Fruit fly (Drosophila melanogaster) whole organism, embryonic: ENCODE measurements around the gene SK.

Experiments
- Adf1 ChIP-seq: fragments of 200-800 bp; sonication (Bioruptor generic); IDR thresholded peaks from 2 replicates; pipeline ENCODE4 v1.3.6; 2022; ENCODE audit warnings: missing biosample characterization, missing genetic modification characterization
- Aef1 ChIP-seq: fragments of 200-800 bp; sonication (Bioruptor generic); IDR thresholded peaks from 3 replicates; pipeline ENCODE4 v1.3.6; 2022; ENCODE audit warnings: missing biosample characterization, missing genetic modification characterization
- Antp ChIP-seq: fragments of 200-800 bp; sonication (Bioruptor generic); optimal IDR thresholded peaks from 3 replicates; lab custom pipeline; 2016; ENCODE audit warnings: missing biosample characterization, missing genetic modification characterization
- CG10565 ChIP-seq: fragments of 200-800 bp; sonication (Bioruptor generic); optimal IDR thresholded peaks from 3 replicates; lab custom pipeline; 2016; ENCODE audit warnings: missing biosample characterization, mild to moderate bottlenecking, missing genetic modification characterization
- CG11247 ChIP-seq: fragments of 200-800 bp; sonication (Bioruptor generic); IDR thresholded peaks from 2 replicates; pipeline ENCODE4 v1.3.6; 2022; ENCODE audit warnings: missing biosample characterization, missing genetic modification characterization
- CG12942 ChIP-seq: fragments of 200-800 bp; sonication (Bioruptor generic); optimal IDR thresholded peaks from 3 replicates; lab custom pipeline; 2016; ENCODE audit warnings: missing biosample characterization, missing genetic modification characterization
- CG13287 ChIP-seq: fragments of 200-800 bp; sonication (Bioruptor generic); IDR thresholded peaks from 2 replicates; pipeline ENCODE4 v1.3.6; 2022; ENCODE audit warnings: missing biosample characterization, missing genetic modification characterization; ENCODE audit not compliant: partially characterized antibody
- CG14014 ChIP-seq: fragments of 200-800 bp; sonication (Bioruptor generic); IDR thresholded peaks from 2 replicates; pipeline ENCODE4 v1.3.6; 2022; ENCODE audit warnings: missing biosample characterization, missing genetic modification characterization
- CG15073 ChIP-seq: fragments of 200-800 bp; sonication (Bioruptor generic); optimal IDR thresholded peaks from 2 replicates; lab custom pipeline; 2016; ENCODE audit warnings: missing biosample characterization, missing genetic modification characterization
- CG16813 ChIP-seq: fragments of 200-800 bp; sonication (Bioruptor generic); IDR thresholded peaks from 3 replicates; pipeline ENCODE4 v1.3.6; 2022; ENCODE audit warnings: missing biosample characterization, missing genetic modification characterization; ENCODE audit not compliant: partially characterized antibody
- CG17361 ChIP-seq: fragments of 200-800 bp; sonication (Bioruptor generic); IDR thresholded peaks from 3 replicates; pipeline ENCODE4 v1.3.6; 2022; ENCODE audit warnings: missing biosample characterization, missing genetic modification characterization
- CG1792 ChIP-seq: fragments of 200-800 bp; sonication (Bioruptor generic); optimal IDR thresholded peaks from 2 replicates; lab custom pipeline; 2016; ENCODE audit warnings: missing biosample characterization, missing genetic modification characterization
- CG34422 ChIP-seq: fragments of 200-800 bp; sonication (Bioruptor generic); IDR thresholded peaks from 3 replicates; pipeline ENCODE4 v1.3.6; 2022; ENCODE audit warnings: missing biosample characterization, missing genetic modification characterization
- CG4360 ChIP-seq: fragments of 200-800 bp; sonication (Bioruptor generic); IDR thresholded peaks from 2 replicates; pipeline ENCODE4 v1.3.6; 2022; ENCODE audit warnings: missing biosample characterization, missing genetic modification characterization
- CG6175 ChIP-seq: fragments of 200-800 bp; sonication (Bioruptor generic); IDR thresholded peaks from 3 replicates; pipeline ENCODE4 v1.3.6; 2022; ENCODE audit warnings: missing biosample characterization, missing genetic modification characterization
- CG9215 ChIP-seq: fragments of 200-800 bp; sonication (Bioruptor generic); IDR thresholded peaks from 2 replicates; pipeline ENCODE4 v1.3.6; 2022; ENCODE audit warnings: missing biosample characterization, missing genetic modification characterization
- CG9797 ChIP-seq: fragments of 200-800 bp; sonication (Bioruptor generic); optimal IDR thresholded peaks from 3 replicates; lab custom pipeline; 2018; ENCODE audit warnings: missing biosample characterization, mild to moderate bottlenecking, missing genetic modification characterization
- D19A ChIP-seq: fragments of 200-800 bp; optimal IDR thresholded peaks from 3 replicates; lab custom pipeline; 2019; ENCODE audit warnings: missing biosample characterization, mild to moderate bottlenecking, missing genetic modification characterization, moderate library complexity
- Dp ChIP-seq: fragments of 200-800 bp; sonication (Bioruptor generic); optimal IDR thresholded peaks from 2 replicates; lab custom pipeline; 2018; ENCODE audit warnings: missing biosample characterization, mild to moderate bottlenecking, missing genetic modification characterization, moderate library complexity
- Hmr ChIP-seq: fragments of 200-800 bp; sonication (Bioruptor generic); optimal IDR thresholded peaks from 3 replicates; lab custom pipeline; 2017; ENCODE audit warnings: mild to moderate bottlenecking, missing biosample characterization, missing genetic modification reagents, missing genetic modification characterization
- Hr39 ChIP-seq: fragments of >200 bp; optimal IDR thresholded peaks from 2 replicates; lab custom pipeline; 2017
- MESR4 ChIP-seq: fragments of 200-800 bp; sonication (Bioruptor generic); optimal IDR thresholded peaks from 2 replicates; lab custom pipeline; 2018; ENCODE audit warnings: missing biosample characterization, mild to moderate bottlenecking, missing genetic modification characterization, moderate library complexity
- Med ChIP-seq: fragments of 200-800 bp; sonication (Bioruptor generic); peaks from one replicate; lab custom pipeline; 2016; ENCODE audit warnings: missing biosample characterization, missing genetic modification characterization, mild to moderate bottlenecking, inconsistent platforms, moderate library complexity
- NfI ChIP-seq: fragments of 200-800 bp; sonication (Bioruptor generic); optimal IDR thresholded peaks from 3 replicates; lab custom pipeline; 2018; ENCODE audit warnings: missing biosample characterization, mild to moderate bottlenecking, missing genetic modification characterization, moderate library complexity
- Pdp1 ChIP-seq, 2 experiments: fragments of 200-800 bp; sonication (Bioruptor generic); optimal IDR thresholded peaks; 3 replicates each; lab custom pipeline; 2016; ENCODE audit warnings: missing biosample characterization in 2 of 2, missing genetic modification characterization in 2 of 2, mild to moderate bottlenecking in 1 of 2, moderate library complexity in 1 of 2
- Sin3A ChIP-seq: fragments of >200 bp; optimal IDR thresholded peaks from 2 replicates; lab custom pipeline; 2018
- Sry-δ ChIP-seq: fragments of 200-800 bp; sonication (Bioruptor generic); optimal IDR thresholded peaks from 2 replicates; lab custom pipeline; 2016; ENCODE audit warnings: missing biosample characterization, missing genetic modification characterization
- Trl ChIP-seq, 3 experiments: fragments of >200 bp in 2 of 3; fragments of 200-800 bp in 1 of 3; sonication (Bioruptor generic) in 1 of 3; optimal IDR thresholded peaks; 2 replicates in 1 of 3; 3 replicates in 2 of 3; lab custom pipeline; 2016 to 2017; ENCODE audit warnings: missing biosample characterization in 1 of 3, missing genetic modification characterization in 1 of 3
- YL-1 ChIP-seq: fragments of 200-800 bp; sonication (Bioruptor generic); optimal IDR thresholded peaks from 3 replicates; lab custom pipeline; 2017; ENCODE audit warnings: missing biosample characterization, mild to moderate bottlenecking, missing genetic modification characterization
- az2 ChIP-seq: fragments of 200-800 bp; sonication (Bioruptor generic); optimal IDR thresholded peaks from 3 replicates; lab custom pipeline; 2016; ENCODE audit warnings: missing biosample characterization, missing genetic modification characterization
- bigmax ChIP-seq: fragments of 200-800 bp; sonication (Bioruptor generic); optimal IDR thresholded peaks from 2 replicates; lab custom pipeline; 2018; ENCODE audit warnings: missing biosample characterization, mild to moderate bottlenecking, missing genetic modification characterization
- cg ChIP-seq: fragments of 200-800 bp; sonication (Bioruptor generic); optimal IDR thresholded peaks from 3 replicates; lab custom pipeline; 2019; ENCODE audit warnings: missing biosample characterization, mild to moderate bottlenecking, missing genetic modification characterization, moderate library complexity
- chn ChIP-seq: fragments of 200-800 bp; sonication (Bioruptor generic); optimal IDR thresholded peaks from 2 replicates; lab custom pipeline; 2016; ENCODE audit warnings: missing biosample characterization, missing genetic modification characterization
- cwo ChIP-seq: fragments of 200-800 bp; sonication (Bioruptor generic); optimal IDR thresholded peaks from 3 replicates; lab custom pipeline; 2017; ENCODE audit warnings: missing biosample characterization, missing genetic modification characterization, mild to moderate bottlenecking, moderate library complexity, missing genetic modification reagents
- dysf ChIP-seq: fragments of 200-800 bp; sonication (Bioruptor generic); IDR thresholded peaks from 3 replicates; pipeline ENCODE4 v1.3.6; 2022; ENCODE audit warnings: missing biosample characterization, missing genetic modification characterization
- klu ChIP-seq: fragments of 200-800 bp; sonication (Bioruptor generic); IDR thresholded peaks from 2 replicates; pipeline ENCODE4 v1.3.6; 2022; ENCODE audit warnings: missing biosample characterization, missing genetic modification characterization
- lab ChIP-seq: fragments of 200-800 bp; sonication (Bioruptor generic); optimal IDR thresholded peaks from 3 replicates; lab custom pipeline; 2017; ENCODE audit warnings: missing biosample characterization, missing genetic modification characterization, mild to moderate bottlenecking, moderate library complexity, missing genetic modification reagents
- lov ChIP-seq, 2 experiments: fragments of 200-800 bp in 1 of 2; fragments of >200 bp in 1 of 2; sonication (Bioruptor generic) in 1 of 2; IDR thresholded peaks in 1 of 2; optimal IDR thresholded peaks in 1 of 2; 2 replicates in 1 of 2; 3 replicates in 1 of 2; pipeline versions ENCODE4 v1.3.6 to Lab custom; 2017 to 2022; ENCODE audit warnings: missing biosample characterization in 1 of 2, missing genetic modification characterization in 1 of 2
- nmo ChIP-seq: fragments of 200-800 bp; sonication (Bioruptor generic); optimal IDR thresholded peaks from 2 replicates; lab custom pipeline; 2018; ENCODE audit warnings: missing biosample characterization, mild to moderate bottlenecking, missing genetic modification characterization, moderate library complexity
- scrt ChIP-seq: fragments of 200-800 bp; sonication (Bioruptor generic); optimal IDR thresholded peaks from 2 replicates; lab custom pipeline; 2018; ENCODE audit warnings: missing biosample characterization, mild to moderate bottlenecking, missing genetic modification characterization, moderate library complexity
- sens ChIP-seq: fragments of 200-800 bp; sonication (Bioruptor generic); peaks from one replicate; lab custom pipeline; 2016; ENCODE audit warnings: missing biosample characterization, missing genetic modification characterization
- twi ChIP-seq: fragments of 200-800 bp; optimal IDR thresholded peaks from 2 replicates; lab custom pipeline; 2019; ENCODE audit warnings: missing biosample characterization, mild to moderate bottlenecking, missing genetic modification characterization, moderate library complexity
- z ChIP-seq: fragments of 200-800 bp; sonication (Bioruptor generic); IDR thresholded peaks from 3 replicates; pipeline ENCODE4 v1.3.6; 2022; ENCODE audit warnings: missing biosample characterization, missing genetic modification characterization
- zen2 ChIP-seq: fragments of 200-800 bp; sonication (Bioruptor generic); IDR thresholded peaks from 3 replicates; pipeline ENCODE4 v1.3.6; 2022; ENCODE audit warnings: missing biosample characterization, missing genetic modification characterization; ENCODE audit not compliant: partially characterized antibody

Gene SK

dm6 chrX:5419045-5419901, 79.2 kb downstream of the SK start (continued):
- TF ChIP-seq lov (optimal IDR thresholded peaks at IDR 0.05; lab: Kevin White, UChicago) (no peak), lov (GFP tag; IDR thresholded peaks at IDR 0.05; lab: Robert Waterston, UW) (0 out of 3 replicates have a peak, but pooled peaks have one; percentile 68)
- TF ChIP-seq, all 482 proteins: peak for 341

- peak; percentile 60 for TF ChIP-seq CG4360 (GFP tag; lab: Robert Waterston, UW)
- no peak for TF ChIP-seq Hr39 (lab: Kevin White, UChicago)
- no peak for TF ChIP-seq CG15073 (GFP tag; lab: Kevin White, UChicago)
- peak; percentile 81 for TF ChIP-seq cg (GFP tag; lab: Kevin White, UChicago)
- TF ChIP-seq Pdp1 (GFP tag; optimal IDR thresholded peaks at IDR 0.05; lab: Kevin White, UChicago) = peak in 1 of 2 experiments; percentile 96
- 0 out of 2 replicates have a peak, but pooled peaks have one; percentile 2 for TF ChIP-seq Adf1 (GFP tag; lab: Robert Waterston, UW)
- peak in 1 of 2 experiments; percentile 42 for TF ChIP-seq Trl (optimal IDR thresholded peaks at IDR 0.05; lab: Kevin White, UChicago)
- no peak for TF ChIP-seq Trl (GFP tag; optimal IDR thresholded peaks at IDR 0.05; lab: Kevin White, UChicago)
- TF ChIP-seq bigmax = peak; percentile 90
- no peak for TF ChIP-seq CG6175 (GFP tag; lab: Robert Waterston, UW)
- no peak for TF ChIP-seq Dp (GFP tag; lab: Kevin White, UChicago)
- TF ChIP-seq Med (GFP tag; lab: Kevin White, UChicago) = peak; percentile 63
- TF ChIP-seq CG14014 (GFP tag; lab: Robert Waterston, UW) = peak; percentile 5; the same call in 1 of the 2 replicates
- TF ChIP-seq CG13287 (GFP tag; lab: Robert Waterston, UW) = no peak
- TF ChIP-seq CG9215 (GFP tag; lab: Robert Waterston, UW) = no peak
- TF ChIP-seq Sin3A (lab: Kevin White, UChicago) = no peak
- no peak for TF ChIP-seq az2 (GFP tag; lab: Kevin White, UChicago)
- TF ChIP-seq CG1792 (GFP tag; lab: Kevin White, UChicago) = no peak
- TF ChIP-seq Hmr (GFP tag; lab: Kevin White, UChicago) = no peak
- peak; percentile 64 for TF ChIP-seq sens (GFP tag; lab: Kevin White, UChicago)
- peak; percentile 27 for TF ChIP-seq twi
- peak; percentile 56 for TF ChIP-seq YL-1
- no peak for TF ChIP-seq z (GFP tag; lab: Robert Waterston, UW)
- TF ChIP-seq CG34422 (GFP tag; lab: Robert Waterston, UW) = peak; percentile 55; the same call in 1 of the 3 replicates
Measured at dm6 chrX:5419905-5420567, 80.0 kb downstream of the SK start.

DNA sequence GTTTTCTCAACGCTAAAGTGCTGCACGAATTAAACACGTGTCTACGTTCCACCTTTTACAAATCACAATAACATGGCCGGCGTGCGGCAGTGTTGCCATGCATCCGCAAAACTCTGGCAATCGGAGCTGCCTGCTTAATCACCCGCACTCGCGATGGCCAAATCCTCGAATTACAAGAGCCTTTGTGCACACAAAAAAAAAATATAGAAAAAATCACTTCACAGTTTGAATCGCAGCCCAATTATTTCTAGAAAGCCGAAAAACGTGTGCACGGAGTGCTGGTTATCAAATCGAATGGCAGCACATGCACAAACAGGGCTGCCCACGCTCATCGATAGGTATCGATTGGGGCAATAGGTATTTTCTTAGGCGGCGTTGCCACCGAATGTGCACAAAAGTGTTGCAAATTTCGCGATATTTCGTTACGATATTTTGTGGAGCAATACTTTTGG, 80.6 kb downstream of the SK start, which contains the start of gene spoon:
spoon (minus strand) TSS at position 300 of the 452 bp plus-strand sequence.
- TF ChIP-seq CG12942 (GFP tag; lab: Kevin White, UChicago) = peak; percentile 5
- peak; percentile 88 for TF ChIP-seq Sry-δ
- peak; percentile 31 for TF ChIP-seq CG9797 (GFP tag; lab: Kevin White, UChicago)
- no peak for TF ChIP-seq CG17361 (GFP tag; lab: Robert Waterston, UW)
- peak; percentile 41; the same call in 1 of the 3 replicates for TF ChIP-seq dysf (GFP tag; lab: Robert Waterston, UW)
- TF ChIP-seq MESR4 (GFP tag; lab: Kevin White, UChicago) = peak; percentile 35
- TF ChIP-seq zen2 (GFP tag; lab: Robert Waterston, UW) = peak; percentile 92
- 0 out of 2 replicates have a peak, but pooled peaks have one; percentile 49 for TF ChIP-seq klu (GFP tag; lab: Robert Waterston, UW)
- TF ChIP-seq scrt = no peak
- peak; percentile 97 for TF ChIP-seq CG16813 (GFP tag; lab: Robert Waterston, UW)
- peak; percentile 45 for TF ChIP-seq Antp
- peak; percentile 84 for TF ChIP-seq cwo (GFP tag; lab: Kevin White, UChicago)
- no peak for TF ChIP-seq CG10565 (GFP tag; lab: Kevin White, UChicago)
- peak; percentile 28 for TF ChIP-seq chn (GFP tag; lab: Kevin White, UChicago)
- TF ChIP-seq Aef1 (GFP tag; lab: Robert Waterston, UW) = peak; percentile 24; the same call in 1 of the 3 replicates
- peak; percentile 55 for TF ChIP-seq CG11247 (GFP tag; lab: Robert Waterston, UW)
- no peak for TF ChIP-seq D19A
- peak; percentile 19 for TF ChIP-seq lab (GFP tag; lab: Kevin White, UChicago)
- peak; percentile 43 for TF ChIP-seq NfI (GFP tag; lab: Kevin White, UChicago)
- TF ChIP-seq nmo (GFP tag; lab: Kevin White, UChicago) = peak; percentile 16
